Fruit fly (Drosophila melanogaster): Measurements from ENCODE around the gene CG42586.

Gene CG42586

DNA sequence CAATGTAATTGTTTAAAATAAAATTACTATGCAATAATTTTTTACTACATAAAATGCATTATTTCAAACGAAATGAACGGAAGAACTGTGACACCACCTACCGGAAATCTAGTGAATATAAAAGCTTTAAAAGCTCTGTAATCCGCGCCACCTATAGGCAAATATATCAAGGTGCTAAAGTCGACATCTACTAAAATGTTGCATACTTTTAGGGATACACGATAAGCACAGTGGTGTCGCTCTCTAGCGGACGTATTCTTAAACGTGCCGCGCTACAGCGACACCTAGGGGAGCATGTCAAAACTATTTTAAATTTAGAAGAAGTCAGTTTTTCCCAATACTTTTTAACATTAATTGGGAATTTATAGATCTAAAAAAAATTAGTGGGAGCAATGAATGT lies 35.4 kb downstream of the CG42586 start (continued):
- TF ChIP-seq shn (GFP tag; optimal IDR thresholded peaks at IDR 0.05): peak; percentile 52
- TF ChIP-seq crp (GFP tag; optimal IDR thresholded peaks at IDR 0.05): no peak
- peak; percentile 68 for TF ChIP-seq CG10979 (tag; optimal IDR thresholded peaks at IDR 0.05)
- peak; percentile 56 for TF ChIP-seq esg (GFP tag; conservative IDR thresholded peaks at IDR 0.05)
- TF ChIP-seq Max (GFP tag; optimal IDR thresholded peaks at IDR 0.05): peak; percentile 67
- peak; percentile 68 for TF ChIP-seq tgo (GFP tag; IDR thresholded peaks at IDR 0.05)
- peak; percentile 67 for TF ChIP-seq mirr (GFP tag; optimal IDR thresholded peaks at IDR 0.05)
- no peak for TF ChIP-seq chm (GFP tag; IDR thresholded peaks at IDR 0.05)
- peak; percentile 69 for TF ChIP-seq CG16863 (GFP tag; optimal IDR thresholded peaks at IDR 0.05)
- peak; percentile 71 for TF ChIP-seq jumu (GFP tag; optimal IDR thresholded peaks at IDR 0.05)
- no peak for TF ChIP-seq Tbp (GFP tag; optimal IDR thresholded peaks at IDR 0.05)
- TF ChIP-seq repo (GFP tag; optimal IDR thresholded peaks at IDR 0.05): peak; percentile 78
- peak; percentile 27 for TF ChIP-seq nerfin-1 (tag; optimal IDR thresholded peaks at IDR 0.05)
- no peak for TF ChIP-seq cg (GFP tag; optimal IDR thresholded peaks at IDR 0.05)
- TF ChIP-seq Drgx (GFP tag; IDR thresholded peaks at IDR 0.05): peak; percentile 37; the same call in 1 of the 2 replicates
- no peak for TF ChIP-seq nerfin-2 (GFP tag; IDR thresholded peaks at IDR 0.05; ENCODE audit: partially characterized antibody)
- peak; percentile 71; the same call in 1 of the 3 replicates for TF ChIP-seq CG34422 (GFP tag; IDR thresholded peaks at IDR 0.05)
- TF ChIP-seq ken (GFP tag; IDR thresholded peaks at IDR 0.05): no peak; the same call in 2 of the 3 replicates
- peak; percentile 70 for TF ChIP-seq gro (GFP tag; optimal IDR thresholded peaks at IDR 0.05)
- peak; percentile 79 for TF ChIP-seq CG8290 (GFP tag; optimal IDR thresholded peaks at IDR 0.05)
- TF ChIP-seq CG8290 (tag; optimal IDR thresholded peaks at IDR 0.05): peak; percentile 58 to 71
- no peak for TF ChIP-seq vnd (GFP tag; IDR thresholded peaks at IDR 0.05; ENCODE audit: partially characterized antibody)
- TF ChIP-seq phol (tag; optimal IDR thresholded peaks at IDR 0.05): peak; percentile 55
- no peak for TF ChIP-seq org-1 (GFP tag; optimal IDR thresholded peaks at IDR 0.05)
- no peak for TF ChIP-seq gce (GFP tag; IDR thresholded peaks at IDR 0.05)
- TF ChIP-seq CG31441 (GFP tag; IDR thresholded peaks at IDR 0.05): peak; percentile 57; the same call in 1 of the 2 replicates
- TF ChIP-seq CG11560 (tag; IDR thresholded peaks at IDR 0.05): no peak
- no peak for TF ChIP-seq sim (GFP tag; IDR thresholded peaks at IDR 0.05)
- peak; percentile 83 for TF ChIP-seq Dad (GFP tag; optimal IDR thresholded peaks at IDR 0.05)
- TF ChIP-seq CG10654 (GFP tag; optimal IDR thresholded peaks at IDR 0.05): peak; percentile 59
- no peak for TF ChIP-seq usp (GFP tag; optimal IDR thresholded peaks at IDR 0.05)
- TF ChIP-seq bcd (GFP tag; optimal IDR thresholded peaks at IDR 0.05): peak; percentile 75
- peak; percentile 37; the same call in 1 of the 2 replicates for TF ChIP-seq CG6272 (GFP tag; IDR thresholded peaks at IDR 0.05)
- TF ChIP-seq CG2875 (GFP tag; optimal IDR thresholded peaks at IDR 0.05): peak; percentile 47
- 0 out of 2 replicates have a peak, but pooled peaks have one; percentile 7 for TF ChIP-seq CG31224 (GFP tag; IDR thresholded peaks at IDR 0.05)
- TF ChIP-seq CG6765 (GFP tag; optimal IDR thresholded peaks at IDR 0.05): no peak
- no peak for TF ChIP-seq Dll (GFP tag; IDR thresholded peaks at IDR 0.05; ENCODE audit: partially characterized antibody)
- peak; percentile 58 for TF ChIP-seq fd96Cb (tag; optimal IDR thresholded peaks at IDR 0.05)
- TF ChIP-seq gfzf (GFP tag; optimal IDR thresholded peaks at IDR 0.05): peak; percentile 22
- peak; percentile 33 for TF ChIP-seq Fer2 (tag; optimal IDR thresholded peaks at IDR 0.05)
- TF ChIP-seq Ets97D (GFP tag; optimal IDR thresholded peaks at IDR 0.05): peak; percentile 48
- no peak for TF ChIP-seq unc-4 (GFP tag; IDR thresholded peaks at IDR 0.05; ENCODE audit: partially characterized antibody)
- TF ChIP-seq zfh2 (GFP tag; optimal IDR thresholded peaks at IDR 0.05): no peak
- TF ChIP-seq Hmx (GFP tag; optimal IDR thresholded peaks at IDR 0.05): peak; percentile 9
- TF ChIP-seq CG10462 (GFP tag; optimal IDR thresholded peaks at IDR 0.05): peak; percentile 36
- TF ChIP-seq CG2129 (GFP tag; IDR thresholded peaks at IDR 0.05; ENCODE audit: partially characterized antibody): no peak
- TF ChIP-seq CG31388 (GFP tag; optimal IDR thresholded peaks at IDR 0.05): peak; percentile 23
- peak; percentile 62 for TF ChIP-seq CG15601 (tag; optimal IDR thresholded peaks at IDR 0.05)
- TF ChIP-seq sr (GFP tag; IDR thresholded peaks at IDR 0.05): peak; percentile 43; the same call in 1 of the 3 replicates
- no peak for TF ChIP-seq yki (optimal IDR thresholded peaks at IDR 0.05)
- TF ChIP-seq psq (GFP tag; optimal IDR thresholded peaks at IDR 0.05): no peak
- peak; percentile 76 for TF ChIP-seq zen (tag; optimal IDR thresholded peaks at IDR 0.05)

Data from whole organism, embryonic.